Worm (Caenorhabditis elegans) whole organism, L4 larva: ENCODE measurements around the gene F14D7.3.
A peak's percentile ranks its signal among the peaks of the same experiment; 100 is the strongest.

Source experiments
- F26F4.8 ChIP-seq: fragments of 200-800 bp; sonication (Bioruptor generic); conservative IDR thresholded peaks from 2 replicates; pipeline ENCODE4 v1.3.6; 2022; ENCODE audit warnings: missing genetic modification characterization, missing compliant biosample characterization
- Y105C5A.15 ChIP-seq: fragments of 200-800 bp; sonication (Bioruptor generic); IDR thresholded peaks from 2 replicates; pipeline ENCODE4 v1.3.6; 2022; ENCODE audit warnings: missing genetic modification characterization, missing compliant biosample characterization
- Y48G9A.11 ChIP-seq: fragments of 200-800 bp; sonication (Bioruptor generic); IDR thresholded peaks from 2 replicates; pipeline ENCODE4 v1.3.6; 2022; ENCODE audit warnings: missing genetic modification reagents, missing genetic modification characterization, missing compliant biosample characterization
- ZK337.2 ChIP-seq: fragments of 200-800 bp; sonication (Bioruptor generic); IDR thresholded peaks from 2 replicates; pipeline ENCODE4 v1.3.6; 2022; ENCODE audit warnings: missing genetic modification reagents, missing genetic modification characterization, missing compliant biosample characterization
- aha-1 ChIP-seq: fragments of 150-350 bp; peaks from one replicate; lab custom pipeline; 2014; ENCODE audit warnings: missing biosample characterization, missing genetic modification characterization
- aly-2 ChIP-seq: sonication (generic microtip); optimal IDR thresholded peaks from 2 replicates; lab custom pipeline; 2018; ENCODE audit warnings: missing biosample characterization, missing genetic modification characterization
- arid-1 ChIP-seq: fragments of 200-800 bp; sonication (Bioruptor generic); conservative IDR thresholded peaks from 2 replicates; pipeline ENCODE4 v1.3.6; 2022; ENCODE audit warnings: missing genetic modification reagents, missing genetic modification characterization, missing compliant biosample characterization
- ceh-32 ChIP-seq: sonication (generic microtip); optimal IDR thresholded peaks from 2 replicates; lab custom pipeline; 2016; ENCODE audit warnings: mild to moderate bottlenecking, missing genetic modification characterization, missing compliant biosample characterization; ENCODE audit not compliant: poor library complexity
- ceh-44 ChIP-seq: fragments of 200-800 bp; sonication (Bioruptor generic); IDR thresholded peaks from 2 replicates; pipeline ENCODE4 v1.3.6; 2022; ENCODE audit warnings: missing genetic modification reagents, missing genetic modification characterization, missing compliant biosample characterization
- ceh-62 ChIP-seq: sonication (generic microtip); optimal IDR thresholded peaks from 2 replicates; lab custom pipeline; 2017; ENCODE audit warnings: missing biosample characterization, missing genetic modification characterization
- ctbp-1 ChIP-seq: fragments of 200-800 bp; sonication (Bioruptor generic); IDR thresholded peaks from 2 replicates; pipeline ENCODE4 v1.3.6; 2022; ENCODE audit warnings: missing genetic modification reagents, missing genetic modification characterization, missing compliant biosample characterization
- daf-12 ChIP-seq: fragments of 150-350 bp; optimal IDR thresholded peaks from 2 replicates; lab custom pipeline; 2014; ENCODE audit warnings: missing biosample characterization, missing genetic modification reagents, missing genetic modification characterization
- dmd-6 ChIP-seq: fragments of 200-800 bp; sonication (Bioruptor generic); IDR thresholded peaks from 2 replicates; pipeline ENCODE4 v1.3.6; 2022; ENCODE audit warnings: missing genetic modification reagents, missing genetic modification characterization, missing compliant biosample characterization
- duxl-1 ChIP-seq: sonication (generic microtip); optimal IDR thresholded peaks from 2 replicates; lab custom pipeline; 2016; ENCODE audit warnings: mild to moderate bottlenecking, missing genetic modification characterization, moderate library complexity, missing compliant biosample characterization; ENCODE audit not compliant: poor library complexity
- dve-1 ChIP-seq: sonication (generic microtip); optimal IDR thresholded peaks from 2 replicates; lab custom pipeline; 2017; ENCODE audit warnings: antibody characterized with exemption, mild to moderate bottlenecking, missing genetic modification characterization, missing compliant biosample characterization; ENCODE audit not compliant: insufficient read depth
- egl-27 ChIP-seq: sonication (generic microtip); optimal IDR thresholded peaks from 3 replicates; lab custom pipeline; 2017; ENCODE audit warnings: missing biosample characterization, missing genetic modification reagents, missing genetic modification characterization
- egl-43 ChIP-seq: fragments of 200-800 bp; sonication (Bioruptor generic); IDR thresholded peaks from 2 replicates; pipeline ENCODE4 v1.3.6; 2022; ENCODE audit warnings: missing genetic modification reagents, missing genetic modification characterization, missing compliant biosample characterization
- gei-8 ChIP-seq: fragments of 200-800 bp; sonication (Bioruptor generic); optimal IDR thresholded peaks from 2 replicates; lab custom pipeline; 2018; ENCODE audit warnings: mild to moderate bottlenecking, missing genetic modification characterization, missing compliant biosample characterization
- hif-1 ChIP-seq, 2 experiments: sonication (generic microtip); optimal IDR thresholded peaks; 2 replicates each; lab custom pipeline; 2016 to 2017; ENCODE audit warnings: missing compliant biosample characterization in 2 of 2, missing genetic modification characterization in 2 of 2, missing genetic modification reagents in 2 of 2, missing genotype in 2 of 2, mild to moderate bottlenecking in 1 of 2
- lin-13 ChIP-seq: fragments of 150-350 bp; optimal IDR thresholded peaks from 2 replicates; lab custom pipeline; 2014; ENCODE audit warnings: missing biosample characterization, missing genetic modification reagents, missing genetic modification characterization
- lin-15B ChIP-seq: fragments of 150-350 bp; sonication (generic microtip); optimal IDR thresholded peaks from 3 replicates; lab custom pipeline; 2014; ENCODE audit warnings: missing biosample characterization, missing genetic modification characterization
- lin-29 ChIP-seq: fragments of 200-800 bp; sonication (Bioruptor generic); IDR thresholded peaks from 2 replicates; pipeline ENCODE4 v1.3.6; 2022; ENCODE audit warnings: missing genetic modification reagents, missing genetic modification characterization, missing compliant biosample characterization
- lin-38 ChIP-seq: fragments of 200-800 bp; sonication (Bioruptor generic); IDR thresholded peaks from 2 replicates; pipeline ENCODE4 v1.3.6; 2022; ENCODE audit warnings: missing genetic modification reagents, missing genetic modification characterization, missing compliant biosample characterization
- lir-3 ChIP-seq: sonication (generic microtip); optimal IDR thresholded peaks from 2 replicates; lab custom pipeline; 2016; ENCODE audit warnings: mild to moderate bottlenecking, missing genetic modification characterization, missing compliant biosample characterization
- madf-5 ChIP-seq, 2 experiments: fragments of 200-800 bp; sonication (Bioruptor generic); IDR thresholded peaks; 2 replicates each; pipeline ENCODE4 v1.3.6; 2022; ENCODE audit warnings: missing compliant biosample characterization in 2 of 2, missing genetic modification characterization in 2 of 2
- mep-1 ChIP-seq: fragments of 150-350 bp; sonication (generic microtip); optimal IDR thresholded peaks from 3 replicates; lab custom pipeline; 2014; ENCODE audit warnings: missing biosample characterization, missing genetic modification characterization
- mxl-2 ChIP-seq: fragments of 200-800 bp; sonication (Bioruptor generic); conservative IDR thresholded peaks from 2 replicates; pipeline ENCODE4 v1.3.6; 2022; ENCODE audit warnings: missing genetic modification reagents, missing genetic modification characterization, missing compliant biosample characterization
- nhr-10 ChIP-seq: fragments of 150-350 bp; optimal IDR thresholded peaks from 2 replicates; lab custom pipeline; 2014; ENCODE audit warnings: missing biosample characterization, missing genetic modification characterization
- nhr-11 ChIP-seq: fragments of 150-350 bp; optimal IDR thresholded peaks from 2 replicates; lab custom pipeline; 2014; ENCODE audit warnings: missing biosample characterization, missing genetic modification characterization
- nhr-48 ChIP-seq: sonication (generic microtip); optimal IDR thresholded peaks from 2 replicates; lab custom pipeline; 2016; ENCODE audit warnings: mild to moderate bottlenecking, missing genetic modification characterization, missing compliant biosample characterization
- nhr-6 ChIP-seq: fragments of 150-350 bp; optimal IDR thresholded peaks from 2 replicates; lab custom pipeline; 2014; ENCODE audit warnings: missing biosample characterization, missing genetic modification characterization
- nhr-76 ChIP-seq: fragments of 150-350 bp; optimal IDR thresholded peaks from 2 replicates; lab custom pipeline; 2014; ENCODE audit warnings: missing biosample characterization, missing genetic modification characterization
- saeg-2 ChIP-seq: fragments of 200-800 bp; sonication (Bioruptor generic); IDR thresholded peaks from 2 replicates; pipeline ENCODE4 v1.3.6; 2022; ENCODE audit warnings: missing genetic modification reagents, missing genetic modification characterization, missing compliant biosample characterization
- sdz-12 ChIP-seq: fragments of 200-800 bp; sonication (Bioruptor generic); optimal IDR thresholded peaks from 2 replicates; lab custom pipeline; 2018; ENCODE audit warnings: mild to moderate bottlenecking, missing genetic modification characterization, missing compliant biosample characterization
- snpc-4 ChIP-seq: fragments of 150-350 bp; optimal IDR thresholded peaks from 2 replicates; lab custom pipeline; 2014; ENCODE audit warnings: missing biosample characterization, missing genetic modification characterization
- spr-1 ChIP-seq: sonication (generic microtip); optimal IDR thresholded peaks from 2 replicates; lab custom pipeline; 2016; ENCODE audit warnings: mild to moderate bottlenecking, missing genetic modification characterization, missing compliant biosample characterization
- tag-97 ChIP-seq: fragments of 200-800 bp; sonication (Bioruptor generic); IDR thresholded peaks from 2 replicates; pipeline ENCODE4 v1.3.6; 2022; ENCODE audit warnings: missing genetic modification characterization, missing compliant biosample characterization
- tra-1 ChIP-seq: fragments of 200-800 bp; sonication (Bioruptor generic); IDR thresholded peaks from 2 replicates; pipeline ENCODE4 v1.3.6; 2022; ENCODE audit warnings: missing genetic modification reagents, missing genetic modification characterization, missing compliant biosample characterization
- unc-62 ChIP-seq, 3 experiments: fragments of 150-350 bp in 1 of 3; sonication (generic microtip); optimal IDR thresholded peaks in 2 of 3; peaks in 1 of 3; 1 replicate in 1 of 3; 2 replicates in 2 of 3; lab custom pipeline; 2014 to 2017; ENCODE audit warnings: missing biosample characterization in 3 of 3, missing genetic modification characterization in 3 of 3, missing genetic modification reagents in 3 of 3, missing genotype in 1 of 3
- zip-11 ChIP-seq: fragments of 200-800 bp; sonication (Bioruptor generic); IDR thresholded peaks from 2 replicates; pipeline ENCODE4 v1.3.6; 2022; ENCODE audit warnings: missing genetic modification characterization, missing compliant biosample characterization
- zip-2 ChIP-seq: fragments of 150-350 bp; optimal IDR thresholded peaks from 2 replicates; lab custom pipeline; 2014; ENCODE audit warnings: missing biosample characterization, missing genetic modification characterization
- ztf-11 ChIP-seq: fragments of 150-350 bp; optimal IDR thresholded peaks from 2 replicates; lab custom pipeline; 2014; ENCODE audit warnings: missing biosample characterization, missing genetic modification characterization

F14D7.3 gene

ce11 chrV:14296499-14296898, at the start of gene F14D7.3:
TSS of gene F14D7.3 (plus strand) at chrV:14296799.
- TF ChIP-seq tra-1 (GFP tag; lab: Robert Waterston, UW): no peak
- no peak for TF ChIP-seq lin-38 (GFP tag; lab: Robert Waterston, UW)
- TF ChIP-seq Y105C5A.15: no peak
- TF ChIP-seq Y48G9A.11 (GFP tag; lab: Robert Waterston, UW): no peak
- no peak for TF ChIP-seq dmd-6 (GFP tag; lab: Robert Waterston, UW)
- TF ChIP-seq hif-1 (tag; optimal IDR thresholded peaks at IDR 0.05; lab: Kevin White, UChicago): no peak
- no peak for TF ChIP-seq unc-62 (GFP tag; optimal IDR thresholded peaks at IDR 0.05 in 1 of 2; lab: Kevin White, UChicago)
- no peak for TF ChIP-seq unc-62 (tag; optimal IDR thresholded peaks at IDR 0.05; lab: Kevin White, UChicago)
- TF ChIP-seq, all 104 proteins: peak for 0

- TF ChIP-seq mep-1 (no peak), snpc-4 (tag; lab: Kevin White, UChicago) (no peak), zip-11 (GFP tag; lab: Robert Waterston, UW) (no peak)
These were observed 48.6 kb upstream of the F14D7.3 start, which contains the start of gene K02E11.4 for ce11 chrV:14248025-14248424. TSS of gene K02E11.4 (minus strand) at chrV:14248125.

- TF ChIP-seq unc-62 (GFP tag; optimal IDR thresholded peaks at IDR 0.05 in 1 of 2; lab: Kevin White, UChicago) (peak in 1 of 2 experiments; percentile 98), unc-62 (tag; optimal IDR thresholded peaks at IDR 0.05; lab: Kevin White, UChicago) (no peak), duxl-1 (tag; lab: Kevin White, UChicago) (no peak)
These were observed 47.9 kb upstream of the F14D7.3 start, which contains the start of gene K02E11.6 for ce11 chrV:14248654-14249053. TSS of gene K02E11.6 (plus strand) at chrV:14248802.

ce11 chrV:14252025-14252424, 44.6 kb upstream of the F14D7.3 start, which contains the start of gene K02E11.5:
TSS of gene K02E11.5 (plus strand) at chrV:14252325.
- no peak for TF ChIP-seq ctbp-1
- no peak for TF ChIP-seq zip-2
- no peak for TF ChIP-seq lin-29 (GFP tag; lab: Robert Waterston, UW)
- TF ChIP-seq saeg-2 (GFP tag; lab: Robert Waterston, UW): no peak
- TF ChIP-seq egl-27 (tag; lab: Kevin White, UChicago): no peak
- no peak for TF ChIP-seq nhr-10
- no peak for TF ChIP-seq gei-8 (GFP tag; lab: Kevin White, UChicago)
- TF ChIP-seq tag-97: no peak
- TF ChIP-seq arid-1 (GFP tag; lab: Robert Waterston, UW): no peak
- no peak for TF ChIP-seq aha-1 (tag; lab: Kevin White, UChicago)
- TF ChIP-seq dmd-6 (GFP tag; lab: Robert Waterston, UW): no peak
- no peak for TF ChIP-seq lin-13
- TF ChIP-seq lir-3 (tag; lab: Kevin White, UChicago): no peak
- no peak for TF ChIP-seq hif-1 (tag; optimal IDR thresholded peaks at IDR 0.05; lab: Kevin White, UChicago)

ce11 chrV:14254221-14254620, 42.4 kb upstream of the F14D7.3 start, which contains the start of gene K02E11.7:
TSS of gene K02E11.7 (minus strand) at chrV:14254321.
- TF ChIP-seq dve-1 (tag; lab: Kevin White, UChicago) (no peak), ceh-44 (GFP tag; lab: Robert Waterston, UW) (no peak), aly-2 (tag; lab: Kevin White, UChicago) (no peak), spr-1 (tag; lab: Kevin White, UChicago) (no peak), duxl-1 (tag; lab: Kevin White, UChicago) (no peak), egl-43 (no peak), nhr-11 (tag; lab: Kevin White, UChicago) (no peak), ceh-32 (tag; lab: Kevin White, UChicago) (no peak), mep-1 (no peak)

ce11 chrV:14256813-14257212, 39.8 kb upstream of the F14D7.3 start, which contains the start of gene sre-8:
TSS of gene sre-8 (plus strand) at chrV:14257113.
- TF ChIP-seq hif-1 (tag; optimal IDR thresholded peaks at IDR 0.05; lab: Kevin White, UChicago): no peak
- TF ChIP-seq nhr-76 (tag; lab: Kevin White, UChicago): no peak
- TF ChIP-seq ZK337.2 (GFP tag; lab: Robert Waterston, UW): no peak
- no peak for TF ChIP-seq nhr-48
- TF ChIP-seq mxl-2 (GFP tag; lab: Robert Waterston, UW): no peak
- no peak for TF ChIP-seq lin-15B (tag; lab: Kevin White, UChicago)
- TF ChIP-seq nhr-6 (tag; lab: Kevin White, UChicago): no peak
- TF ChIP-seq ceh-62 (tag; lab: Kevin White, UChicago): no peak
- TF ChIP-seq madf-5 (GFP tag; IDR thresholded peaks at IDR 0.05; lab: Robert Waterston, UW): no peak
- TF ChIP-seq ztf-11 (tag; lab: Kevin White, UChicago): no peak
- no peak for TF ChIP-seq gei-8 (GFP tag; lab: Kevin White, UChicago)
- TF ChIP-seq daf-12 (tag; lab: Kevin White, UChicago): no peak
- TF ChIP-seq sdz-12 (GFP tag; lab: Kevin White, UChicago): no peak
- no peak for TF ChIP-seq F26F4.8 (GFP tag; lab: Robert Waterston, UW)
